Worm (Caenorhabditis elegans): ENCODE data around the gene tos-1.

- TF ChIP-seq bed-3 (GFP tag; optimal IDR thresholded peaks at IDR 0.05) (no peak), unc-62 (GFP tag; optimal IDR thresholded peaks at IDR 0.05) (no peak), ceh-43 (GFP tag; optimal IDR thresholded peaks at IDR 0.05) (no peak), snpc-4 (tag; optimal IDR thresholded peaks at IDR 0.05) (no peak), flh-1 (GFP tag; optimal IDR thresholded peaks at IDR 0.05) (no peak), nhr-28 (tag; optimal IDR thresholded peaks at IDR 0.05) (no peak), drap-1 (GFP tag; optimal IDR thresholded peaks at IDR 0.05) (no peak), pha-4 (tag; optimal IDR thresholded peaks at IDR 0.05) (no peak), nhr-237 (tag; optimal IDR thresholded peaks at IDR 0.05) (no peak), elt-3 (tag; optimal IDR thresholded peaks at IDR 0.05) (no peak), sptf-1 (tag; optimal IDR thresholded peaks at IDR 0.05) (no peak), lin-13 (tag; optimal IDR thresholded peaks at IDR 0.05) (no peak), unc-39 (tag; optimal IDR thresholded peaks at IDR 0.05) (no peak), ztf-11 (tag; optimal IDR thresholded peaks at IDR 0.05) (no peak)
These were observed 19.8 kb downstream of the tos-1 start for ce11 chrV:9324167-9324566.
